Worm (Caenorhabditis elegans) whole organism, midembryonic: ENCODE measurements around the gene W06F12.2.
A peak's percentile ranks its signal among the peaks of the same experiment; 100 is the strongest.

Experiments used
- T22C8.4 ChIP-seq: fragments of 200-800 bp; sonication (Bioruptor generic); IDR thresholded peaks from 2 replicates; pipeline ENCODE4 v1.3.6; 2022; ENCODE audit warnings: missing genetic modification characterization, missing compliant biosample characterization
- cog-1 ChIP-seq: sonication (generic microtip); optimal IDR thresholded peaks from 2 replicates; lab custom pipeline; 2016; ENCODE audit warnings: missing genetic modification characterization, missing compliant biosample characterization
- flt-1 ChIP-seq: fragments of 200-800 bp; sonication (Bioruptor generic); IDR thresholded peaks from 2 replicates; pipeline ENCODE4 v1.3.6; 2022; ENCODE audit warnings: missing genetic modification characterization, missing compliant biosample characterization
- klf-2 ChIP-seq: fragments of 200-800 bp; sonication (Bioruptor generic); conservative IDR thresholded peaks from 2 replicates; pipeline ENCODE4 v1.3.6; 2022; ENCODE audit warnings: missing genetic modification reagents, missing genetic modification characterization, missing compliant biosample characterization
- med-1 ChIP-seq: sonication (generic microtip); optimal IDR thresholded peaks from 2 replicates; lab custom pipeline; 2017; ENCODE audit warnings: missing genetic modification characterization, mild to moderate bottlenecking, missing compliant biosample characterization, antibody characterized with exemption, missing genetic modification reagents; ENCODE audit not compliant: insufficient read depth
- ref-1 ChIP-seq: fragments of 200-800 bp; sonication (Bioruptor generic); conservative IDR thresholded peaks from 2 replicates; pipeline ENCODE4 v1.3.6; 2022; ENCODE audit warnings: missing genetic modification reagents, missing genetic modification characterization, missing compliant biosample characterization
- tab-1 ChIP-seq: fragments of 200-800 bp; sonication (Bioruptor generic); IDR thresholded peaks from 2 replicates; pipeline ENCODE4 v1.3.6; 2022; ENCODE audit warnings: missing genetic modification characterization, missing compliant biosample characterization
- ztf-23 ChIP-seq: fragments of 200-800 bp; sonication (Bioruptor generic); IDR thresholded peaks from 2 replicates; pipeline ENCODE4 v1.3.6; 2022; ENCODE audit warnings: missing genetic modification reagents, missing genetic modification characterization, missing compliant biosample characterization
- ztf-29 ChIP-seq: fragments of 200-800 bp; sonication (Bioruptor generic); IDR thresholded peaks from 2 replicates; pipeline ENCODE4 v1.3.6; 2022; ENCODE audit warnings: missing genetic modification reagents, missing genetic modification characterization, missing compliant biosample characterization

DNA sequence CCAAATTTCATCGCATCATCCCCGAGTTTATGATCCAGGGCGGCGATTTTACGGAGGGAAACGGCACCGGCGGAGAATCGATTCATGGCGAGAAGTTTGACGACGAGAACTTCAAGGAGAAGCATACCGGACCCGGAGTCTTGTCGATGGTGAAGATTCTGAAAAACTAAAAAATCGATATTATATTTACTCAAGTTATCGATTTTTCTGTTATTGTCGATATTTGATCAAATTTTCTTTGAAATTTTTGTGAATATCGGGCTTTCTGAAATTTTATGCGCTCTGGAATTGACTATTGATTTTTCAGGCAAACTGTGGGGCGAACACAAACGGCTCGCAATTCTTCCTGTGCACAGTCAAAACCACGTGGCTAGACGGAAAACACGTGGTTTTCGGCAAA is 38.3 kb downstream of the W06F12.2 start:
- no peak for TF ChIP-seq klf-2
- no peak for TF ChIP-seq flt-1
- no peak for TF ChIP-seq ref-1 (GFP tag; lab: Robert Waterston, UW)
- no peak for TF ChIP-seq ztf-29 (GFP tag; lab: Robert Waterston, UW)
- TF ChIP-seq ztf-23 (GFP tag; lab: Robert Waterston, UW): no peak
- peak; percentile 47; the same call in 1 of the 2 replicates for TF ChIP-seq T22C8.4 (GFP tag; lab: Robert Waterston, UW)
- no peak for TF ChIP-seq tab-1
- TF ChIP-seq cog-1 (tag; lab: Kevin White, UChicago): no peak
- no peak for TF ChIP-seq med-1 (GFP tag; lab: Kevin White, UChicago)
